Fruit fly (Drosophila melanogaster) whole organism, embryonic: Measurements from ENCODE around the gene CG6330.

Experiments
- BEAF-32 ChIP-seq: fragments of 200-800 bp; sonication (Bioruptor generic); optimal IDR thresholded peaks from 3 replicates; lab custom pipeline; 2017; ENCODE audit warnings: missing biosample characterization, missing genetic modification characterization, mild to moderate bottlenecking, moderate library complexity, missing genetic modification reagents
- CG10267 ChIP-seq: fragments of 200-800 bp; sonication (Bioruptor generic); optimal IDR thresholded peaks from 2 replicates; lab custom pipeline; 2018; ENCODE audit warnings: missing biosample characterization, mild to moderate bottlenecking, missing genetic modification characterization, moderate library complexity
- CG13894 ChIP-seq: fragments of 200-800 bp; sonication (Bioruptor generic); optimal IDR thresholded peaks from 3 replicates; lab custom pipeline; 2018; ENCODE audit warnings: missing biosample characterization, mild to moderate bottlenecking, missing genetic modification characterization, moderate library complexity
- CG16813 ChIP-seq: fragments of 200-800 bp; sonication (Bioruptor generic); IDR thresholded peaks from 3 replicates; pipeline ENCODE4 v1.3.6; 2022; ENCODE audit warnings: missing biosample characterization, missing genetic modification characterization; ENCODE audit not compliant: partially characterized antibody
- CG17186 ChIP-seq: fragments of 200-800 bp; sonication (Bioruptor generic); optimal IDR thresholded peaks from 3 replicates; lab custom pipeline; 2017; ENCODE audit warnings: missing biosample characterization, missing genetic modification reagents, missing genetic modification characterization
- CG1792 ChIP-seq: fragments of 200-800 bp; sonication (Bioruptor generic); optimal IDR thresholded peaks from 2 replicates; lab custom pipeline; 2016; ENCODE audit warnings: missing biosample characterization, missing genetic modification characterization
- CG2889 ChIP-seq: fragments of 200-800 bp; sonication (Bioruptor generic); IDR thresholded peaks from 3 replicates; pipeline ENCODE4 v1.3.6; 2022; ENCODE audit warnings: missing biosample characterization, missing genetic modification characterization
- CG30403 ChIP-seq: fragments of 200-800 bp; sonication (Bioruptor generic); optimal IDR thresholded peaks from 3 replicates; lab custom pipeline; 2016; ENCODE audit warnings: missing biosample characterization, missing genetic modification characterization
- CG31224 ChIP-seq: fragments of 200-800 bp; sonication (Bioruptor generic); IDR thresholded peaks from 2 replicates; pipeline ENCODE4 v1.3.6; 2022; ENCODE audit warnings: missing biosample characterization, missing genetic modification characterization
- CG31388 ChIP-seq: fragments of 200-800 bp; sonication (Bioruptor generic); optimal IDR thresholded peaks from 2 replicates; lab custom pipeline; 2016; ENCODE audit warnings: missing biosample characterization, missing genetic modification characterization
- CG32532 ChIP-seq: fragments of 200-800 bp; sonication (Bioruptor generic); IDR thresholded peaks from 2 replicates; pipeline ENCODE4 v1.3.6; 2022; ENCODE audit warnings: missing biosample characterization, missing genetic modification characterization
- CG32772 ChIP-seq: fragments of 200-800 bp; sonication (Bioruptor generic); IDR thresholded peaks from 2 replicates; pipeline ENCODE4 v1.3.6; 2022; ENCODE audit warnings: missing biosample characterization, missing genetic modification characterization
- CG4328 ChIP-seq: fragments of 200-800 bp; sonication (Bioruptor generic); optimal IDR thresholded peaks from 3 replicates; lab custom pipeline; 2017; ENCODE audit warnings: missing biosample characterization, missing genetic modification reagents, missing genetic modification characterization
- CG4404 ChIP-seq: fragments of 200-800 bp; sonication (Bioruptor generic); IDR thresholded peaks from 2 replicates; pipeline ENCODE4 v1.3.6; 2022; ENCODE audit warnings: missing biosample characterization, missing genetic modification characterization
- CG6791 ChIP-seq: fragments of 200-800 bp; sonication (Bioruptor generic); IDR thresholded peaks from 3 replicates; pipeline ENCODE4 v1.3.6; 2022; ENCODE audit warnings: missing biosample characterization, missing genetic modification characterization; ENCODE audit not compliant: partially characterized antibody
- CG7963 ChIP-seq: fragments of 200-800 bp; sonication (Bioruptor generic); IDR thresholded peaks from 3 replicates; pipeline ENCODE4 v1.3.6; 2022; ENCODE audit warnings: missing biosample characterization, missing genetic modification characterization; ENCODE audit not compliant: partially characterized antibody
- CG9876 ChIP-seq: fragments of 200-800 bp; sonication (Bioruptor generic); optimal IDR thresholded peaks from 2 replicates; lab custom pipeline; 2016; ENCODE audit warnings: missing biosample characterization, missing genetic modification characterization
- Dll ChIP-seq: fragments of 200-800 bp; sonication (Bioruptor generic); IDR thresholded peaks from 4 replicates; pipeline ENCODE4 v1.3.6; 2022; ENCODE audit warnings: missing biosample characterization, missing genetic modification characterization; ENCODE audit not compliant: partially characterized antibody
- Dp ChIP-seq: fragments of 200-800 bp; sonication (Bioruptor generic); optimal IDR thresholded peaks from 2 replicates; lab custom pipeline; 2018; ENCODE audit warnings: missing biosample characterization, mild to moderate bottlenecking, missing genetic modification characterization, moderate library complexity
- Fer2 ChIP-seq: fragments of 200-800 bp; sonication (Bioruptor generic); optimal IDR thresholded peaks from 2 replicates; lab custom pipeline; 2018; ENCODE audit warnings: missing biosample characterization, mild to moderate bottlenecking, missing genetic modification characterization, moderate library complexity
- Gsc ChIP-seq: fragments of 200-800 bp; sonication (Bioruptor generic); IDR thresholded peaks from 2 replicates; pipeline ENCODE4 v1.3.6; 2022; ENCODE audit warnings: missing biosample characterization, missing genetic modification characterization
- H15 ChIP-seq: fragments of 200-800 bp; sonication (Bioruptor generic); IDR thresholded peaks from 3 replicates; pipeline ENCODE4 v1.3.6; 2022; ENCODE audit warnings: missing biosample characterization, missing genetic modification characterization
- Hr3 ChIP-seq: fragments of 200-800 bp; sonication (Bioruptor generic); optimal IDR thresholded peaks from 3 replicates; lab custom pipeline; 2016; ENCODE audit warnings: missing biosample characterization, missing genetic modification characterization
- Med ChIP-seq: fragments of 200-800 bp; sonication (Bioruptor generic); peaks from one replicate; lab custom pipeline; 2016; ENCODE audit warnings: missing biosample characterization, missing genetic modification characterization, mild to moderate bottlenecking, inconsistent platforms, moderate library complexity
- Side ChIP-seq: fragments of 200-800 bp; sonication (Bioruptor generic); optimal IDR thresholded peaks from 2 replicates; lab custom pipeline; 2016; ENCODE audit warnings: missing biosample characterization, missing genetic modification characterization
- Stat92E ChIP-seq, 3 experiments: fragments of >200 bp in 2 of 3; fragments of 200-800 bp in 1 of 3; sonication (Bioruptor generic) in 1 of 3; optimal IDR thresholded peaks; 2 replicates each; lab custom pipeline; 2017 to 2019; ENCODE audit warnings: missing biosample characterization in 3 of 3, missing genetic modification characterization in 3 of 3, mild to moderate bottlenecking in 1 of 3, moderate library complexity in 1 of 3
- Trl ChIP-seq, 3 experiments: fragments of >200 bp in 2 of 3; fragments of 200-800 bp in 1 of 3; sonication (Bioruptor generic) in 1 of 3; optimal IDR thresholded peaks; 2 replicates in 1 of 3; 3 replicates in 2 of 3; lab custom pipeline; 2016 to 2017; ENCODE audit warnings: missing biosample characterization in 1 of 3, missing genetic modification characterization in 1 of 3
- YL-1 ChIP-seq: fragments of 200-800 bp; sonication (Bioruptor generic); optimal IDR thresholded peaks from 3 replicates; lab custom pipeline; 2017; ENCODE audit warnings: missing biosample characterization, mild to moderate bottlenecking, missing genetic modification characterization
- abd-A ChIP-seq: fragments of 200-800 bp; sonication (Bioruptor generic); optimal IDR thresholded peaks from 3 replicates; lab custom pipeline; 2019; ENCODE audit warnings: missing biosample characterization, mild to moderate bottlenecking, missing genetic modification characterization, moderate library complexity
- bbx ChIP-seq: fragments of 200-800 bp; sonication (Bioruptor generic); IDR thresholded peaks from 2 replicates; pipeline ENCODE4 v1.3.6; 2022; ENCODE audit warnings: missing biosample characterization, missing genetic modification characterization; ENCODE audit not compliant: partially characterized antibody
- chm ChIP-seq: fragments of 200-800 bp; sonication (Bioruptor generic); IDR thresholded peaks from 2 replicates; pipeline ENCODE4 v1.3.6; 2022; ENCODE audit warnings: missing biosample characterization, missing genetic modification characterization
- ci ChIP-seq: fragments of 200-800 bp; sonication (Bioruptor generic); IDR thresholded peaks from 3 replicates; pipeline ENCODE4 v1.3.6; 2022; ENCODE audit warnings: missing biosample characterization, missing genetic modification characterization
- crc ChIP-seq: fragments of 200-800 bp; sonication (Bioruptor generic); optimal IDR thresholded peaks from 2 replicates; lab custom pipeline; 2016; ENCODE audit warnings: missing biosample characterization, missing genetic modification characterization
- dati ChIP-seq: fragments of 200-800 bp; sonication (Bioruptor generic); IDR thresholded peaks from 2 replicates; pipeline ENCODE4 v1.3.6; 2022; ENCODE audit warnings: missing biosample characterization, missing genetic modification characterization
- emc ChIP-seq: fragments of 200-800 bp; sonication (Bioruptor generic); optimal IDR thresholded peaks from 2 replicates; lab custom pipeline; 2016; ENCODE audit warnings: missing biosample characterization, missing genetic modification characterization
- ems ChIP-seq: fragments of 200-800 bp; sonication (Bioruptor generic); optimal IDR thresholded peaks from 3 replicates; lab custom pipeline; 2016; ENCODE audit warnings: missing biosample characterization, missing genetic modification characterization
- gcm2 ChIP-seq: fragments of 200-800 bp; sonication (Bioruptor generic); optimal IDR thresholded peaks from 2 replicates; lab custom pipeline; 2016; ENCODE audit warnings: missing biosample characterization, missing genetic modification characterization
- gsb ChIP-seq: fragments of 200-800 bp; sonication (Bioruptor generic); IDR thresholded peaks from 2 replicates; pipeline ENCODE4 v1.3.6; 2022; ENCODE audit warnings: missing biosample characterization, missing genetic modification characterization
- h ChIP-seq: fragments of >200 bp; optimal IDR thresholded peaks from 2 replicates; lab custom pipeline; 2017
- insv ChIP-seq, 2 experiments: fragments of 200-800 bp; sonication (Bioruptor generic); optimal IDR thresholded peaks; 3 replicates each; lab custom pipeline; 2016 to 2018; ENCODE audit warnings: missing biosample characterization in 2 of 2, missing genetic modification characterization in 2 of 2
- luna ChIP-seq: fragments of 200-800 bp; sonication (Bioruptor generic); optimal IDR thresholded peaks from 2 replicates; lab custom pipeline; 2016; ENCODE audit warnings: missing biosample characterization, missing genetic modification characterization
- nerfin-2 ChIP-seq: fragments of 200-800 bp; sonication (Bioruptor generic); IDR thresholded peaks from 2 replicates; pipeline ENCODE4 v1.3.6; 2022; ENCODE audit warnings: missing biosample characterization, missing genetic modification characterization; ENCODE audit not compliant: partially characterized antibody
- nom ChIP-seq: fragments of 200-800 bp; sonication (Bioruptor generic); optimal IDR thresholded peaks from 2 replicates; lab custom pipeline; 2017; ENCODE audit warnings: missing biosample characterization, missing genetic modification characterization, mild to moderate bottlenecking, moderate library complexity, missing genetic modification reagents
- pum ChIP-seq: fragments of 200-800 bp; sonication (Bioruptor generic); optimal IDR thresholded peaks from 2 replicates; lab custom pipeline; 2016; ENCODE audit warnings: missing biosample characterization, missing genetic modification characterization
- pzg ChIP-seq: fragments of 200-800 bp; sonication (Bioruptor generic); optimal IDR thresholded peaks from 3 replicates; lab custom pipeline; 2018; ENCODE audit warnings: missing biosample characterization, mild to moderate bottlenecking, missing genetic modification characterization, moderate library complexity
- slbo ChIP-seq: fragments of 200-800 bp; sonication (Bioruptor generic); IDR thresholded peaks from 2 replicates; pipeline ENCODE4 v1.3.6; 2022; ENCODE audit warnings: missing biosample characterization, missing genetic modification characterization
- sob ChIP-seq: fragments of 200-800 bp; sonication (Bioruptor generic); IDR thresholded peaks from 2 replicates; pipeline ENCODE4 v1.3.6; 2022; ENCODE audit warnings: missing biosample characterization, missing genetic modification characterization
- sug ChIP-seq: fragments of 200-800 bp; optimal IDR thresholded peaks from 2 replicates; lab custom pipeline; 2019; ENCODE audit warnings: missing biosample characterization, mild to moderate bottlenecking, missing genetic modification characterization, moderate library complexity
- tll ChIP-seq, 2 experiments: fragments of 200-800 bp in 1 of 2; fragments of >200 bp in 1 of 2; sonication (Bioruptor generic) in 1 of 2; optimal IDR thresholded peaks; 2 replicates each; lab custom pipeline; 2017 to 2019; ENCODE audit warnings: missing biosample characterization in 2 of 2, missing genetic modification characterization in 2 of 2, mild to moderate bottlenecking in 1 of 2, moderate library complexity in 1 of 2

Gene CG6330

DNA sequence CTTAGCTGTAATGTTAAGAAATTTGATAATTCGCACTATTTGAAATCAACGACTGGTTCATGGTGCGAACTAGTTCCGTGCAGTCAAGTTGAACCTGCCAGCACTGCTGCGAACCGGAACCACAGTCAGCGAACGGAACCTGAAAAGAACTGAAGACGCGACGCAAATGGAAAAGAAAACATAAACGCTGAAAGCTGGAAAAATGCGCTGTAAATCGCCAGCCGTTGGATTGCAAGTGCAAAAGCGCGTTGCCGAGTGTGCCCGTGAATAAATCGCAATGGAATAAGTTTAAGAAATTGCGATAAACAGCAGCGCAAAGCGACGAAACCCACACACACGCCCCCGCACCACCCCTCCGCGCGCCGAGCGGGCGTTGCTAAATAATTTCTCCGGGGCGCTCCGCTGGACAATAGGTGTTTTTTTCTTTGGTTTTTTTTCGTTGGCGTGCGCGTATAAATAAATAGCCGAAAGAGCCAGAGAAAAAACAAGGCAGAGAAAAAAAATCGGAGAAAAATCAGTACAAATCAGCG, 8.6 kb upstream of the CG6330 start, which contains the start of gene CG5521 (continued):
- TF ChIP-seq CG4328 (GFP tag; lab: Kevin White, UChicago) (no peak), Hr3 (no peak), sug (tag; lab: Kevin White, UChicago) (peak; percentile 13), CG30403 (GFP tag; lab: Kevin White, UChicago) (no peak), ems (GFP tag; lab: Kevin White, UChicago) (no peak), CG1792 (GFP tag; lab: Kevin White, UChicago) (no peak), CG31224 (GFP tag; lab: Robert Waterston, UW) (no peak), CG7963 (GFP tag; lab: Robert Waterston, UW) (0 out of 3 replicates have a peak, but pooled peaks have one; percentile 43), tll (GFP tag; optimal IDR thresholded peaks at IDR 0.05; lab: Kevin White, UChicago) (no peak), H15 (GFP tag; lab: Robert Waterston, UW) (no peak), CG2889 (GFP tag; lab: Robert Waterston, UW) (no peak), Dll (GFP tag; lab: Robert Waterston, UW) (peak; percentile 33; the same call in 2 of the 4 replicates), Gsc (GFP tag; lab: Robert Waterston, UW) (no peak), CG31388 (GFP tag; lab: Kevin White, UChicago) (no peak), Side (GFP tag; lab: Kevin White, UChicago) (peak; percentile 13), h (lab: Kevin White, UChicago) (no peak), crc (GFP tag; lab: Kevin White, UChicago) (no peak), Fer2 (no peak), CG13894 (tag; lab: Kevin White, UChicago) (peak; percentile 32), Med (GFP tag; lab: Kevin White, UChicago) (peak; percentile 67), CG4404 (GFP tag; lab: Robert Waterston, UW) (no peak), sob (no peak), ci (0 out of 3 replicates have a peak, but pooled peaks have one; percentile 38), Dp (GFP tag; lab: Kevin White, UChicago) (peak; percentile 10), Stat92E (GFP tag; optimal IDR thresholded peaks at IDR 0.05; lab: Kevin White, UChicago) (peak in 1 of 3 experiments; percentile 49), chm (GFP tag; lab: Robert Waterston, UW) (peak; percentile 20; the same call in 1 of the 2 replicates), gsb (GFP tag; lab: Robert Waterston, UW) (no peak), CG17186 (peak; percentile 38), gcm2 (GFP tag; lab: Kevin White, UChicago) (no peak), CG9876 (GFP tag; lab: Kevin White, UChicago) (no peak), pum (no peak), Trl (optimal IDR thresholded peaks at IDR 0.05; lab: Kevin White, UChicago) (no peak), Trl (GFP tag; optimal IDR thresholded peaks at IDR 0.05; lab: Kevin White, UChicago) (no peak), emc (GFP tag; lab: Kevin White, UChicago) (no peak), abd-A (tag; lab: Kevin White, UChicago) (peak; percentile 38), insv (GFP tag; optimal IDR thresholded peaks at IDR 0.05; lab: Kevin White, UChicago) (no peak), dati (GFP tag; lab: Robert Waterston, UW) (no peak), CG10267 (tag; lab: Kevin White, UChicago) (peak; percentile 2), nerfin-2 (GFP tag; lab: Robert Waterston, UW) (no peak), CG16813 (GFP tag; lab: Robert Waterston, UW) (0 out of 3 replicates have a peak, but pooled peaks have one; percentile 34), nom (GFP tag; lab: Kevin White, UChicago) (no peak), bbx (peak; percentile 45), YL-1 (GFP tag; lab: Kevin White, UChicago) (peak; percentile 76), slbo (peak; percentile 25; the same call in 1 of the 2 replicates), CG32772 (GFP tag; lab: Robert Waterston, UW) (peak; percentile 50; the same call in 1 of the 2 replicates), BEAF-32 (GFP tag; lab: Kevin White, UChicago) (peak; percentile 0), CG32532 (peak; percentile 29; the same call in 1 of the 2 replicates), CG6791 (GFP tag; lab: Robert Waterston, UW) (no peak), pzg (GFP tag; lab: Kevin White, UChicago) (peak; percentile 47), luna (GFP tag; lab: Kevin White, UChicago) (no peak)
